Worm (Caenorhabditis elegans): ENCODE data around the gene nhr-31.

DNA sequence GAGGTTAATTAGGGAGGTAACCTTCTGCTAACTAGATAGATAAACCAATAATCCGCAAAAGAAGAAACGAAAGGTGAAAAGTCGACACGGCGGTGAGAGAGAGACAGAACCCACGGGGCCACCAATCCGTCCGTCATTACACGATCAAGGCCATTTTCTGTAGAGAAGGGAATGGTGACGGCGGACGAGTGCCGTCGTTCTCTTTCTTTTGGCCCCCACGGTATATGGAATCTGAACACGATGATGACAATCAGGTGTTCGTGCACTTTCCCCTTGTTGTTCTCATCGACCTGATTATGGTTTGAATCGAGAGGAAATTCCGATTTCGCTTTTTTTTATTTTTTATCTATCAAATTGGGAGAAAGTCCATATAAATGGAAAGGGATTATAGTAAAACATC lies 19.9 kb downstream of the nhr-31 start:
- TF ChIP-seq mdl-1 (tag; optimal IDR thresholded peaks at IDR 0.05) (no peak), skn-1 (tag; optimal IDR thresholded peaks at IDR 0.05) (no peak), unc-62 (GFP tag; optimal IDR thresholded peaks at IDR 0.05) (no peak), lin-13 (GFP tag; optimal IDR thresholded peaks at IDR 0.05) (no peak), nhr-21 (tag; optimal IDR thresholded peaks at IDR 0.05) (no peak), ama-1 (optimal IDR thresholded peaks at IDR 0.05) (no peak), R02D3.7 (tag; optimal IDR thresholded peaks at IDR 0.05) (no peak), crh-2 (tag; optimal IDR thresholded peaks at IDR 0.05) (no peak), snpc-4 (tag; optimal IDR thresholded peaks at IDR 0.05) (no peak), nhr-12 (tag; optimal IDR thresholded peaks at IDR 0.05) (no peak)
